Worm (Caenorhabditis elegans) whole organism, L4 larva: Measurements from ENCODE around the gene B0554.2.

Experiments used
- F49E8.2 ChIP-seq: sonication (generic microtip); optimal IDR thresholded peaks from 2 replicates; lab custom pipeline; 2016; ENCODE audit warnings: missing compliant biosample characterization, mild to moderate bottlenecking, missing genetic modification characterization, borderline replicate concordance
- ceh-62 ChIP-seq: sonication (generic microtip); optimal IDR thresholded peaks from 2 replicates; lab custom pipeline; 2017; ENCODE audit warnings: missing biosample characterization, missing genetic modification characterization
- daf-19 ChIP-seq: fragments of 200-800 bp; sonication (Bioruptor generic); conservative IDR thresholded peaks from 2 replicates; pipeline ENCODE4 v1.3.6; 2022; ENCODE audit warnings: missing genetic modification characterization, missing compliant biosample characterization
- daf-8 ChIP-seq: fragments of 200-800 bp; sonication (Bioruptor generic); IDR thresholded peaks from 2 replicates; pipeline ENCODE4 v1.3.6; 2022; ENCODE audit warnings: missing genetic modification characterization, missing compliant biosample characterization
- mep-1 ChIP-seq: fragments of 150-350 bp; sonication (generic microtip); optimal IDR thresholded peaks from 3 replicates; lab custom pipeline; 2014; ENCODE audit warnings: missing biosample characterization, missing genetic modification characterization
- nhr-237 ChIP-seq: sonication (generic microtip); optimal IDR thresholded peaks from 2 replicates; lab custom pipeline; 2017; ENCODE audit warnings: missing biosample characterization, missing genetic modification characterization
- nhr-77 ChIP-seq: fragments of 150-350 bp; optimal IDR thresholded peaks from 2 replicates; lab custom pipeline; 2014; ENCODE audit warnings: missing biosample characterization, missing genetic modification characterization
- sdz-12 ChIP-seq: fragments of 200-800 bp; sonication (Bioruptor generic); optimal IDR thresholded peaks from 2 replicates; lab custom pipeline; 2018; ENCODE audit warnings: mild to moderate bottlenecking, missing genetic modification characterization, missing compliant biosample characterization
- snpc-4 ChIP-seq: fragments of 150-350 bp; optimal IDR thresholded peaks from 2 replicates; lab custom pipeline; 2014; ENCODE audit warnings: missing biosample characterization, missing genetic modification characterization
- unc-39 ChIP-seq: sonication (generic microtip); optimal IDR thresholded peaks from 2 replicates; lab custom pipeline; 2017; ENCODE audit warnings: missing biosample characterization, missing genetic modification characterization
- unc-62 ChIP-seq, 3 experiments: fragments of 150-350 bp in 1 of 3; sonication (generic microtip); optimal IDR thresholded peaks in 2 of 3; peaks in 1 of 3; 1 replicate in 1 of 3; 2 replicates in 2 of 3; lab custom pipeline; 2014 to 2017; ENCODE audit warnings: missing biosample characterization in 3 of 3, missing genetic modification characterization in 3 of 3, missing genetic modification reagents in 3 of 3, missing genotype in 1 of 3
- zag-1 ChIP-seq: fragments of 150-350 bp; optimal IDR thresholded peaks from 2 replicates; lab custom pipeline; 2014; ENCODE audit warnings: missing biosample characterization, missing genetic modification characterization
- ztf-11 ChIP-seq: fragments of 150-350 bp; optimal IDR thresholded peaks from 2 replicates; lab custom pipeline; 2014; ENCODE audit warnings: missing biosample characterization, missing genetic modification characterization

- no peak for TF ChIP-seq zag-1 (tag; lab: Kevin White, UChicago)
- peak; percentile 86 for TF ChIP-seq nhr-77 (tag; lab: Kevin White, UChicago)
- TF ChIP-seq ceh-62, result no peak
- TF ChIP-seq daf-19 (GFP tag; lab: Robert Waterston, UW), result no peak
- TF ChIP-seq F49E8.2 (tag; lab: Kevin White, UChicago), result no peak
- TF ChIP-seq daf-8, result no peak
- no peak for TF ChIP-seq mep-1 (tag; lab: Kevin White, UChicago)
- TF ChIP-seq snpc-4 (tag; lab: Kevin White, UChicago), result no peak
- TF ChIP-seq ztf-11, result no peak
- TF ChIP-seq sdz-12 (GFP tag; lab: Kevin White, UChicago), result no peak
- TF ChIP-seq unc-62 (GFP tag; optimal IDR thresholded peaks at IDR 0.05 in 1 of 2; lab: Kevin White, UChicago), result no peak
- TF ChIP-seq unc-62 (tag; optimal IDR thresholded peaks at IDR 0.05; lab: Kevin White, UChicago), result no peak
- TF ChIP-seq unc-39 (tag; lab: Kevin White, UChicago), result no peak
- TF ChIP-seq nhr-237 (tag; lab: Kevin White, UChicago), result no peak
Measured at ce11 chrV:385488-385887, 48.5 kb upstream of the B0554.2 start, which contains the start of gene lipl-5.
